Fruit fly (Drosophila melanogaster): ENCODE results near the gene rasp.

dm6 chr3L:3142516-3143382 is 19.2 kb upstream of the rasp start:
- TF ChIP-seq usp (GFP tag; optimal IDR thresholded peaks at IDR 0.05) (no peak), Dll (optimal IDR thresholded peaks at IDR 0.05) (no peak), pan (optimal IDR thresholded peaks at IDR 0.05) (no peak), CG8478 (optimal IDR thresholded peaks at IDR 0.05) (no peak)

Data from whole organism.